Worm (Caenorhabditis elegans): ENCODE results near the gene C03F11.4.

- no peak for TF ChIP-seq unc-62 (GFP tag; optimal IDR thresholded peaks at IDR 0.05)
- TF ChIP-seq K11D2.4 (GFP tag; IDR thresholded peaks at IDR 0.05) = no peak
- no peak for TF ChIP-seq xnd-1 (tag; optimal IDR thresholded peaks at IDR 0.05)
- no peak for TF ChIP-seq F37B4.10 (GFP tag; IDR thresholded peaks at IDR 0.05)
- TF ChIP-seq dpl-1 (GFP tag; optimal IDR thresholded peaks at IDR 0.05) = no peak
- no peak for TF ChIP-seq madf-10 (tag; optimal IDR thresholded peaks at IDR 0.05)
- TF ChIP-seq nhr-179 (tag; optimal IDR thresholded peaks at IDR 0.05) = no peak
- no peak for TF ChIP-seq C17E4.6 (GFP tag; IDR thresholded peaks at IDR 0.05)
These were observed 27.7 kb upstream of the C03F11.4 start for ce11 chrX:5433912-5434311.
